Worm (Caenorhabditis elegans) whole organism, midembryonic: ENCODE data around the gene vha-4.
"Not testable (repeated sequence)": the region's sequence is repeated elsewhere in the genome, so short reads cannot be mapped to it uniquely, and the experiment has no call there.

ENCODE experiments used
- T22C8.4 ChIP-seq: fragments of 200-800 bp; sonication (Bioruptor generic); IDR thresholded peaks from 2 replicates; pipeline ENCODE4 v1.3.6; 2022; ENCODE audit warnings: missing genetic modification characterization, missing compliant biosample characterization
- cog-1 ChIP-seq: sonication (generic microtip); optimal IDR thresholded peaks from 2 replicates; lab custom pipeline; 2016; ENCODE audit warnings: missing genetic modification characterization, missing compliant biosample characterization
- flt-1 ChIP-seq: fragments of 200-800 bp; sonication (Bioruptor generic); IDR thresholded peaks from 2 replicates; pipeline ENCODE4 v1.3.6; 2022; ENCODE audit warnings: missing genetic modification characterization, missing compliant biosample characterization
- med-1 ChIP-seq: sonication (generic microtip); optimal IDR thresholded peaks from 2 replicates; lab custom pipeline; 2017; ENCODE audit warnings: missing genetic modification characterization, mild to moderate bottlenecking, missing compliant biosample characterization, antibody characterized with exemption, missing genetic modification reagents; ENCODE audit not compliant: insufficient read depth
- ref-1 ChIP-seq: fragments of 200-800 bp; sonication (Bioruptor generic); conservative IDR thresholded peaks from 2 replicates; pipeline ENCODE4 v1.3.6; 2022; ENCODE audit warnings: missing genetic modification reagents, missing genetic modification characterization, missing compliant biosample characterization
- tab-1 ChIP-seq: fragments of 200-800 bp; sonication (Bioruptor generic); IDR thresholded peaks from 2 replicates; pipeline ENCODE4 v1.3.6; 2022; ENCODE audit warnings: missing genetic modification characterization, missing compliant biosample characterization

DNA sequence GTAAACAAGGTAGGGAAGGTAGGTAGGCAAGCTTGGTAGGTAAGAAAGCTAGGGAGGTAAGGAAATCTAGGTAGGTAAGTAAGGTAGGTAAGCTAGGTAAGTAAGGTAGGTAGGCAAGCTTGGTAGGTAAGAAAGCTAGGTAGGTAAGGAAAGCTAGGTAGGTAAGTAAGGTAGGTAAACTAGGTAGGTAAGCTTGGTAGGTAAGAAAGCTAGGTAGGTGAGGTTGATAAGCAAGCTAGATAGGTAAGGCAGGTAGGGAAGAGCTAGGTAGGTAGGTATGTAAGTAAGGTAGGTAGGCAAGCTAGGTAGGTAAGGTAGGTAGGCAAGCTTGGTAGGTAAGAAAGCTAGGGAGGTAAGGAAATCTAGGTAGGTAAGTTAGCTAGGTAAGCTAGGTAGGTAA, 4.0 kb upstream of the vha-4 start:
- not testable (repeated sequence) for TF ChIP-seq cog-1 (tag; lab: Kevin White, UChicago); tab-1; T22C8.4 (GFP tag; lab: Robert Waterston, UW); flt-1 (GFP tag; lab: Robert Waterston, UW); ref-1 (GFP tag; lab: Robert Waterston, UW); med-1 (GFP tag; lab: Kevin White, UChicago)
